Fruit fly (Drosophila melanogaster): ENCODE measurements around the gene CenG1A.
A peak's percentile ranks its signal among the peaks of the same experiment; 100 is the strongest.

The CenG1A gene

dm6 chr2L:13867653-13868052 lies 32.3 kb downstream of the CenG1A start:
- TF ChIP-seq CG1620 (GFP tag; optimal IDR thresholded peaks at IDR 0.05) (no peak), cic (GFP tag; optimal IDR thresholded peaks at IDR 0.05) (no peak), toe (GFP tag; optimal IDR thresholded peaks at IDR 0.05) (no peak), bab1 (GFP tag; optimal IDR thresholded peaks at IDR 0.05) (no peak), CG7101 (tag; optimal IDR thresholded peaks at IDR 0.05) (no peak), Clk (GFP tag; optimal IDR thresholded peaks at IDR 0.05) (no peak), CG5204 (GFP tag; optimal IDR thresholded peaks at IDR 0.05) (no peak), cnc (optimal IDR thresholded peaks at IDR 0.05) (no peak), kay (GFP tag; ENCODE audit: borderline replicate concordance) (no peak), Hr96 (GFP tag; optimal IDR thresholded peaks at IDR 0.05) (no peak)

dm6 chr2L:13869400-13869799 lies 34.0 kb downstream of the CenG1A start:
- TF ChIP-seq tj (GFP tag; optimal IDR thresholded peaks at IDR 0.05): no peak
- TF ChIP-seq CG5204 (GFP tag; optimal IDR thresholded peaks at IDR 0.05): no peak
- no peak for TF ChIP-seq toe (GFP tag; optimal IDR thresholded peaks at IDR 0.05)
- no peak for TF ChIP-seq CG12768 (GFP tag; optimal IDR thresholded peaks at IDR 0.05)
- TF ChIP-seq kay (GFP tag; ENCODE audit: borderline replicate concordance): no peak
- TF ChIP-seq bab1 (GFP tag; optimal IDR thresholded peaks at IDR 0.05): no peak
- TF ChIP-seq Mnt (GFP tag; optimal IDR thresholded peaks at IDR 0.05): no peak
- TF ChIP-seq CG7045 (GFP tag; optimal IDR thresholded peaks at IDR 0.05): no peak
- TF ChIP-seq cic (GFP tag; optimal IDR thresholded peaks at IDR 0.05): no peak

- no peak for TF ChIP-seq CG1620 (GFP tag; optimal IDR thresholded peaks at IDR 0.05)
- TF ChIP-seq kay (GFP tag; ENCODE audit: borderline replicate concordance): peak; percentile 62
Measured at dm6 chr2L:13873147-13873546, 37.8 kb downstream of the CenG1A start.

dm6 chr2L:13876698-13877097 lies 41.3 kb downstream of the CenG1A start:
- TF ChIP-seq CG14711 (tag; optimal IDR thresholded peaks at IDR 0.05) (no peak), CG5204 (GFP tag; optimal IDR thresholded peaks at IDR 0.05) (no peak), bab1 (GFP tag; optimal IDR thresholded peaks at IDR 0.05) (no peak)

- TF ChIP-seq CG1620 (GFP tag; optimal IDR thresholded peaks at IDR 0.05): no peak
- no peak for TF ChIP-seq CG7101 (tag; optimal IDR thresholded peaks at IDR 0.05)
- TF ChIP-seq CG11617 (GFP tag; optimal IDR thresholded peaks at IDR 0.05): no peak
- peak; percentile 16 for TF ChIP-seq CG12768 (GFP tag; optimal IDR thresholded peaks at IDR 0.05)
- TF ChIP-seq ovo (GFP tag; optimal IDR thresholded peaks at IDR 0.05): no peak
- TF ChIP-seq CG14711 (tag; optimal IDR thresholded peaks at IDR 0.05): no peak
- no peak for TF ChIP-seq Mnt (GFP tag; optimal IDR thresholded peaks at IDR 0.05)
- TF ChIP-seq Crg-1 (GFP tag; optimal IDR thresholded peaks at IDR 0.05): no peak
- no peak for TF ChIP-seq Hr96 (GFP tag; optimal IDR thresholded peaks at IDR 0.05)
- peak; percentile 2 for TF ChIP-seq CG33017 (tag; optimal IDR thresholded peaks at IDR 0.05)
- TF ChIP-seq tj (GFP tag; optimal IDR thresholded peaks at IDR 0.05): no peak
- no peak for TF ChIP-seq Clk (GFP tag; optimal IDR thresholded peaks at IDR 0.05)
- no peak for TF ChIP-seq CG5204 (GFP tag; optimal IDR thresholded peaks at IDR 0.05)
- TF ChIP-seq kay (GFP tag; ENCODE audit: borderline replicate concordance): peak; percentile 89
- no peak for TF ChIP-seq toe (GFP tag; optimal IDR thresholded peaks at IDR 0.05)
- peak; percentile 17 for TF ChIP-seq cic (GFP tag; optimal IDR thresholded peaks at IDR 0.05)
- TF ChIP-seq CG7045 (GFP tag; optimal IDR thresholded peaks at IDR 0.05): no peak
- no peak for TF ChIP-seq pad (GFP tag; optimal IDR thresholded peaks at IDR 0.05)
- no peak for TF ChIP-seq bab1 (GFP tag; optimal IDR thresholded peaks at IDR 0.05)
Measured at dm6 chr2L:13877934-13878580, 42.7 kb downstream of the CenG1A start.

- no peak for TF ChIP-seq toe (GFP tag; optimal IDR thresholded peaks at IDR 0.05)
- no peak for TF ChIP-seq Crg-1 (GFP tag; optimal IDR thresholded peaks at IDR 0.05)
- TF ChIP-seq bab1 (GFP tag; optimal IDR thresholded peaks at IDR 0.05): peak; percentile 36
- no peak for TF ChIP-seq Clk (GFP tag; optimal IDR thresholded peaks at IDR 0.05)
- TF ChIP-seq CG33017 (tag; optimal IDR thresholded peaks at IDR 0.05): no peak
- TF ChIP-seq CG11617 (GFP tag; optimal IDR thresholded peaks at IDR 0.05): no peak
- TF ChIP-seq CG7045 (GFP tag; optimal IDR thresholded peaks at IDR 0.05): no peak
- peak; percentile 15 for TF ChIP-seq CG14711 (tag; optimal IDR thresholded peaks at IDR 0.05)
- peak; percentile 20 for TF ChIP-seq cic (GFP tag; optimal IDR thresholded peaks at IDR 0.05)
- peak; percentile 17 for TF ChIP-seq CG7101 (tag; optimal IDR thresholded peaks at IDR 0.05)
- no peak for TF ChIP-seq pad (GFP tag; optimal IDR thresholded peaks at IDR 0.05)
- TF ChIP-seq ovo (GFP tag; optimal IDR thresholded peaks at IDR 0.05): no peak
- TF ChIP-seq tj (GFP tag; optimal IDR thresholded peaks at IDR 0.05): no peak
- TF ChIP-seq Mnt (GFP tag; optimal IDR thresholded peaks at IDR 0.05): peak; percentile 20
- no peak for TF ChIP-seq Hr96 (GFP tag; optimal IDR thresholded peaks at IDR 0.05)
- peak; percentile 85 for TF ChIP-seq kay (GFP tag; ENCODE audit: borderline replicate concordance)
- TF ChIP-seq cnc (optimal IDR thresholded peaks at IDR 0.05): no peak
- TF ChIP-seq CG5204 (GFP tag; optimal IDR thresholded peaks at IDR 0.05): no peak
- TF ChIP-seq CG12768 (GFP tag; optimal IDR thresholded peaks at IDR 0.05): no peak
- no peak for TF ChIP-seq CG1620 (GFP tag; optimal IDR thresholded peaks at IDR 0.05)
Measured at dm6 chr2L:13878801-13879200, 43.4 kb downstream of the CenG1A start.

- no peak for TF ChIP-seq CG33017 (tag; optimal IDR thresholded peaks at IDR 0.05)
- no peak for TF ChIP-seq CG7045 (GFP tag; optimal IDR thresholded peaks at IDR 0.05)
- no peak for TF ChIP-seq kay (GFP tag; ENCODE audit: borderline replicate concordance)
- TF ChIP-seq ovo (GFP tag; optimal IDR thresholded peaks at IDR 0.05): no peak
- peak; percentile 30 for TF ChIP-seq cic (GFP tag; optimal IDR thresholded peaks at IDR 0.05)
- TF ChIP-seq toe (GFP tag; optimal IDR thresholded peaks at IDR 0.05): no peak
- TF ChIP-seq Mnt (GFP tag; optimal IDR thresholded peaks at IDR 0.05): no peak
Measured at dm6 chr2L:13881387-13881902, 46.1 kb downstream of the CenG1A start.

Data from whole organism, adult.